Fruit fly (Drosophila melanogaster) whole organism, adult: ENCODE results near the gene ND-B17.
"Not testable (repeated sequence)": the region's sequence is repeated elsewhere in the genome, so short reads cannot be mapped to it uniquely, and the experiment has no call there.

Experiments used
- CG11617 ChIP-seq: fragments of 200-800 bp; sonication (Bioruptor generic); optimal IDR thresholded peaks from 2 replicates; lab custom pipeline; 2017; ENCODE audit warnings: mild to moderate bottlenecking, missing biosample characterization, missing genetic modification reagents, missing genetic modification characterization
- CG12768 ChIP-seq: fragments of 200-800 bp; sonication (Bioruptor generic); optimal IDR thresholded peaks from 2 replicates; lab custom pipeline; 2017; ENCODE audit warnings: missing biosample characterization, missing genetic modification characterization, mild to moderate bottlenecking, moderate library complexity, missing genetic modification reagents
- CG14711 ChIP-seq: fragments of 200-800 bp; sonication (Bioruptor generic); optimal IDR thresholded peaks from 2 replicates; lab custom pipeline; 2018; ENCODE audit warnings: missing biosample characterization, mild to moderate bottlenecking, missing genetic modification characterization, moderate library complexity
- CG1620 ChIP-seq: fragments of 200-800 bp; sonication (Bioruptor generic); optimal IDR thresholded peaks from 2 replicates; lab custom pipeline; 2016; ENCODE audit warnings: missing biosample characterization, missing genetic modification characterization
- CG33017 ChIP-seq: fragments of 200-800 bp; sonication (Bioruptor generic); optimal IDR thresholded peaks from 2 replicates; lab custom pipeline; 2018; ENCODE audit warnings: missing biosample characterization, mild to moderate bottlenecking, missing genetic modification characterization, moderate library complexity
- CG5204 ChIP-seq: fragments of 200-800 bp; sonication (Bioruptor generic); optimal IDR thresholded peaks from 2 replicates; lab custom pipeline; 2016; ENCODE audit warnings: missing biosample characterization, missing genetic modification characterization
- CG7045 ChIP-seq: fragments of 200-800 bp; sonication (Bioruptor generic); optimal IDR thresholded peaks from 2 replicates; lab custom pipeline; 2017; ENCODE audit warnings: missing biosample characterization, mild to moderate bottlenecking, missing genetic modification characterization
- CG7101 ChIP-seq: fragments of 200-800 bp; sonication (Bioruptor generic); optimal IDR thresholded peaks from 2 replicates; lab custom pipeline; 2018; ENCODE audit warnings: missing biosample characterization, mild to moderate bottlenecking, missing genetic modification characterization, moderate library complexity
- Clk ChIP-seq: fragments of 200-800 bp; sonication (Bioruptor generic); optimal IDR thresholded peaks from 2 replicates; lab custom pipeline; 2017; ENCODE audit warnings: missing biosample characterization, missing genetic modification characterization
- Crg-1 ChIP-seq: fragments of 200-800 bp; sonication (Bioruptor generic); optimal IDR thresholded peaks from 2 replicates; lab custom pipeline; 2016; ENCODE audit warnings: missing biosample characterization, missing genetic modification characterization
- Hr96 ChIP-seq: fragments of 200-800 bp; sonication (Bioruptor generic); optimal IDR thresholded peaks from 2 replicates; lab custom pipeline; 2016; ENCODE audit warnings: missing biosample characterization, missing genetic modification characterization
- Mnt ChIP-seq: fragments of 200-800 bp; sonication (Bioruptor generic); optimal IDR thresholded peaks from 2 replicates; lab custom pipeline; 2016; ENCODE audit warnings: missing biosample characterization, mild to moderate bottlenecking, missing genetic modification characterization
- bab1 ChIP-seq: fragments of 200-800 bp; sonication (Bioruptor generic); optimal IDR thresholded peaks from 3 replicates; lab custom pipeline; 2019; ENCODE audit warnings: missing biosample characterization, mild to moderate bottlenecking, missing genetic modification characterization, moderate library complexity
- cic ChIP-seq: fragments of 200-800 bp; sonication (Bioruptor generic); optimal IDR thresholded peaks from 2 replicates; lab custom pipeline; 2017; ENCODE audit warnings: missing biosample characterization, mild to moderate bottlenecking, missing genetic modification characterization, moderate library complexity
- cnc ChIP-seq, 2 experiments: fragments of >200 bp; optimal IDR thresholded peaks; 2 replicates each; lab custom pipeline; 2017
- kay ChIP-seq: fragments of 200-800 bp; sonication (Bioruptor generic); peaks from one replicate; lab custom pipeline; 2016; ENCODE audit warnings: missing biosample characterization, missing genetic modification characterization, borderline replicate concordance
- ovo ChIP-seq: fragments of 200-800 bp; sonication (Bioruptor generic); optimal IDR thresholded peaks from 2 replicates; lab custom pipeline; 2016; ENCODE audit warnings: missing biosample characterization, missing genetic modification characterization
- pad ChIP-seq: fragments of 200-800 bp; sonication (Bioruptor generic); optimal IDR thresholded peaks from 3 replicates; lab custom pipeline; 2017; ENCODE audit warnings: missing biosample characterization, missing genetic modification characterization, mild to moderate bottlenecking, moderate library complexity, missing genetic modification reagents
- tj ChIP-seq: fragments of 200-800 bp; sonication (Bioruptor generic); optimal IDR thresholded peaks from 3 replicates; lab custom pipeline; 2017; ENCODE audit warnings: missing biosample characterization, mild to moderate bottlenecking, missing genetic modification characterization, moderate library complexity
- toe ChIP-seq: fragments of 200-800 bp; sonication (Bioruptor generic); optimal IDR thresholded peaks from 2 replicates; lab custom pipeline; 2016; ENCODE audit warnings: missing biosample characterization, missing genetic modification characterization

Gene ND-B17

DNA sequence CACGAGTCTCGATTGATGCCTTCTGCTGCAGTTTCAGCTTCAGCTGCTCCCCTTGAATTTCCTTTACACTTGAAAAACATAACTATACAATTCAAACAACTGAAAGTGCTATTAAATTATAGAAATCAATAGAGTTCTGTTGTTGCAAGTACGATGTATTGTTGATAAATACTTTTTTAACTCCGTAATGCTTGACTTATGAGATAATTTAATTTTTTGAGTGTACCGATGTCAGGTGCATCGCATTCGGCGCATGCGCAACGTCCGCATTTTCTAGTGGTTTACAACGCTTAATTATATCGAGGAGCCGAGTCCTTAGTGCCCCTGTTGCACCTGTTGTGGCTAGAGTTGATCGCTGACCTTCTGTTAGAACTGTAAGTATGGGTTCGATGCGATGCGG, 9.5 kb downstream of the ND-B17 start:
- TF ChIP-seq Crg-1 (GFP tag; lab: Kevin White, UChicago) (no peak), CG11617 (GFP tag; lab: Kevin White, UChicago) (no peak), kay (no peak), Mnt (GFP tag; lab: Kevin White, UChicago) (no peak), Hr96 (GFP tag; lab: Kevin White, UChicago) (no peak), CG14711 (tag; lab: Kevin White, UChicago) (no peak), CG7101 (tag; lab: Kevin White, UChicago) (no peak), CG5204 (no peak), pad (GFP tag; lab: Kevin White, UChicago) (no peak), bab1 (GFP tag; lab: Kevin White, UChicago) (no peak)

- no peak for TF ChIP-seq CG11617 (GFP tag; lab: Kevin White, UChicago)
- no peak for TF ChIP-seq toe
- no peak for TF ChIP-seq CG7045 (GFP tag; lab: Kevin White, UChicago)
- no peak for TF ChIP-seq cnc (optimal IDR thresholded peaks at IDR 0.05; lab: Kevin White, UChicago)
- no peak for TF ChIP-seq Mnt (GFP tag; lab: Kevin White, UChicago)
- TF ChIP-seq Clk, result no peak
- TF ChIP-seq tj (GFP tag; lab: Kevin White, UChicago), result no peak
- TF ChIP-seq pad (GFP tag; lab: Kevin White, UChicago), result no peak
- no peak for TF ChIP-seq CG33017 (tag; lab: Kevin White, UChicago)
- no peak for TF ChIP-seq CG1620 (GFP tag; lab: Kevin White, UChicago)
- no peak for TF ChIP-seq CG5204
- TF ChIP-seq CG12768 (GFP tag; lab: Kevin White, UChicago), result no peak
- TF ChIP-seq ovo (GFP tag; lab: Kevin White, UChicago), result no peak
- no peak for TF ChIP-seq kay
- TF ChIP-seq CG14711 (tag; lab: Kevin White, UChicago), result no peak
- no peak for TF ChIP-seq Hr96 (GFP tag; lab: Kevin White, UChicago)
- TF ChIP-seq bab1 (GFP tag; lab: Kevin White, UChicago), result no peak
Observed at dm6 chr2L:15740918-15741317, 10.0 kb downstream of the ND-B17 start.

DNA sequence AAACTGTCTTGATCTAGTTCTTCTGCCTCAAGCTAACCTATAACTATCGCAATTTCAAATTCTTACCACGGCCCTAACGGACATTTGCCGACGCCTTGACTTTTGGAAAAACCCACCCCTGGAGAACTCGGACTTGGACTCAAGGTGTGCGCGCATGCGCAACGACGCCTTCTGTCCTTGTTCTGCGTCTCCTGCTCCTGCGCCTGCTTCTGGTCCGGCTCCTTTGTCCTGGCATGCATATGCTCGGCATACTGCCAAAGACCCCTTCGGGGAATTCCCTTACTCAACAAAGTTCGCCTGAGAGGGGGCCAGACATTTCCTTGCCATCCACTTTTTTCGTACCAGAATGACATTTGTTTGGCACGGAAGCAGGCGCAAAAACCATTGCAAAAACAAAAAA, 15.0 kb downstream of the ND-B17 start:
- TF ChIP-seq ovo (GFP tag; lab: Kevin White, UChicago), result no peak

DNA sequence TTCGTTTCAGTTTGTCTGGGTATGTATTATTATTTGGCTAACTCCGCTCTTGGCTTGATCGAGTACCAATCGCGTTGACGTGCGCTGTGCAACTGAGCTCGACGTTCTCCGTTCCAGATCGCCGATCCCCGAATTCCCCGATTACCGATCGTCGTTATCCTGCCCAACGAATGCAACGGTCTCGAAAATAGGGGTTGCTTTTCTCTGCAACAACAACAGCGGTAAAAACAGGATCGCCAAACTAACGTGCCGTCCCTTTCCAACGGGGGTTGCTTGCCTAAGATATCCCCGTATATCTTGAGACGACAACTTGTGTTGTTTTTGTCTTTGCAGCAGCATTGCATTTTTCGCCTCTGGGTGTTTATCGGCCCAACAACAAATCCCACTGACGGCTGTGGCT, 19.2 kb downstream of the ND-B17 start:
- TF ChIP-seq CG5204, result no peak
- no peak for TF ChIP-seq Clk
- TF ChIP-seq tj (GFP tag; lab: Kevin White, UChicago), result no peak

- not testable (repeated sequence) for TF ChIP-seq CG5204; cic (GFP tag; lab: Kevin White, UChicago); CG12768 (GFP tag; lab: Kevin White, UChicago)
Observed at dm6 chr2L:15718172-15718571, 32.7 kb downstream of the ND-B17 start, which contains the start of gene stol. Gene stol (minus strand): TSS chr2L:15718272.

dm6 chr2L:15710999-15711398, 39.9 kb downstream of the ND-B17 start, which contains the start of gene CG43924:
Gene CG43924 (minus strand): TSS chr2L:15711099.
- TF ChIP-seq CG5204; ovo (GFP tag; lab: Kevin White, UChicago); CG7101 (tag; lab: Kevin White, UChicago): not testable (repeated sequence)

- TF ChIP-seq Clk; toe; pad (GFP tag; lab: Kevin White, UChicago): not testable (repeated sequence)
Observed at dm6 chr2L:15704871-15705270, 46.0 kb downstream of the ND-B17 start, which contains the start of gene CG31827. Gene CG31827 (plus strand): TSS chr2L:15705171.
